Fruit fly (Drosophila melanogaster) S2 (cell line): Measurements from ENCODE around the gene CG9286.

Experiments used
- CG8478 ChIP-seq: fragments of >200 bp; optimal IDR thresholded peaks from 2 replicates; lab custom pipeline; 2018
- CTCF ChIP-seq, 2 experiments: fragments of >200 bp; optimal IDR thresholded peaks; 2 replicates each; lab custom pipeline; 2018

Gene CG9286

DNA sequence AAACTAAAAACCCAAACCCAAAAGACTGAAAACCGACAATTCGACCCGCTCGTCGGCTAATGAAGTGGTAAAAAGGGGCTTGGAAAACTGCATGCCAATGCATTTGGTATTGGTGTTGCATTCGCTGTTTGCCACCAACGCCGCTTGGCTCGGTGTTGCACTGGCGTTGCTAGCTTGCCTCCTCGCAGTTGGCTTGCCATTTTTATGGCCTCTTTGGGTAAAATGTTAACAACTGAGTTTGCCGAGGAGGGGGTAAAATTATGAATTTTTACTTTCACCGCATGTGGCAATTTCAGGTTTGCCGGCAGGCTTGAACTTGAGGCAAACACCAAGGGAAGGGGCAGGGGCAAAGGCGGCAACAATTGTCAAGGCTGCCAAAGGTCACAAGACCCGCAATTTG, 7.9 kb downstream of the CG9286 start:
- TF ChIP-seq CTCF (optimal IDR thresholded peaks at IDR 0.05; lab: Kevin White, UChicago) (no peak), CG8478 (no peak)

- TF ChIP-seq CTCF (optimal IDR thresholded peaks at IDR 0.05; lab: Kevin White, UChicago) (no peak), CG8478 (no peak)
These were observed 9.0 kb downstream of the CG9286 start for dm6 chr3R:13789617-13790277.

DNA sequence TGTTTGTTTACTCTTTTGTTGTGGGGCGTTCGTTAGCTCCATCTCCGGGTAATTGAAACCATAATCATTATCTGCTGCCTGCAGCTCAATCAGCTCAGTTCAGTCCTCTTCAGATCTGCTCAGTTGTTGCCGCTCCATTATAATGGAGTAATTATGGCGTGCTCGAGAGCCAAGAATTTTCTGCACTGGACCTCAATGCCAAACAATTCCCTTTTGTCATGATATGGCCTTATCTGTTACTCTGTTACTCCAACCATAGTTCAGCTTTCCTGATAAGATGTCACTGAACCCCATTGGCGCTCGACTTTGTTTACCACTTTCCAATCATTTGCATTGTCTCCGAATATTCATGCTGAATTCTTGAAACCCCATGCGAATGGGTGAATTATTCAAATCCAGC, 10.1 kb downstream of the CG9286 start:
- TF ChIP-seq CG8478 = no peak

DNA sequence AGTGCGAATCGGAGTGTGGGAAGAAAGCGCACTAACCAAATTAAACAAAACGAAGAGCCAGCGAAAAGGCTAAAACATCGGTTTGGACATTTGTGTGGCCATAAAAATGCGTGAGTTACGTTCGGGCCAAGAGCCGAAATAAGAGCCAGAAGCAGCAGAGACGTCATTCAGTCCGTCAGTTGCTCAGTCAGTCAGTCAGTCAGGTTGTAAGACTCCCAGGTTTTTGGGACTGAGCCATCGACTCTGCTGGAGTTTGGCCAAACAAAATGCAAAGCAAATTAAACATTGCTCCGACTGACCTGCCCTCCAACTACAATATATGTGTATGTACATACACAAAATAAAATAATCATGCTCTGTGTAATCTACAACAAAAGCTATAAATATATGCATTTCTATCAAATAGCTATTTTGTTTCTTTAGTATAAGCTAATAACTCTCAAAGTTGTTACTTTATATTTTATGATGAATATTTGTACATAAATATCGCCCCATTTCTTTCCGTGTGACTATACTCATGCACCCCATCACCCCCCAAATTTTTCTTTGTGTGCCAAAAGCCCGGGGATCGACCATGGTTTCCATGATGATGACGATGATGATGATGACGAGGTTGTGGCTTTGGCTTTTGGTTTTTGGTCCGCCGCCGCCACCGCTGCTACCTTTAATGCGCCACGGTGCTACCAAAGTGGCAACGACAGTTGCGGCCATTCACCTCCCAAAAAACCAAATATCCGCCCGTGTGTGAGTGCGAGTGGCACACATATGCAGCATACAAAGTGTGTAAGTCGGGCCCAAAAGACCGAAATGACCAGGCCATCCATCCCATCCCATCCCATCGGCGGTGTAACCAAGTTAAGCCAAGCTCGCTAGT, 12.6 kb downstream of the CG9286 start:
- no peak for TF ChIP-seq CG8478
- TF ChIP-seq CTCF (optimal IDR thresholded peaks at IDR 0.05; lab: Kevin White, UChicago) = no peak

DNA sequence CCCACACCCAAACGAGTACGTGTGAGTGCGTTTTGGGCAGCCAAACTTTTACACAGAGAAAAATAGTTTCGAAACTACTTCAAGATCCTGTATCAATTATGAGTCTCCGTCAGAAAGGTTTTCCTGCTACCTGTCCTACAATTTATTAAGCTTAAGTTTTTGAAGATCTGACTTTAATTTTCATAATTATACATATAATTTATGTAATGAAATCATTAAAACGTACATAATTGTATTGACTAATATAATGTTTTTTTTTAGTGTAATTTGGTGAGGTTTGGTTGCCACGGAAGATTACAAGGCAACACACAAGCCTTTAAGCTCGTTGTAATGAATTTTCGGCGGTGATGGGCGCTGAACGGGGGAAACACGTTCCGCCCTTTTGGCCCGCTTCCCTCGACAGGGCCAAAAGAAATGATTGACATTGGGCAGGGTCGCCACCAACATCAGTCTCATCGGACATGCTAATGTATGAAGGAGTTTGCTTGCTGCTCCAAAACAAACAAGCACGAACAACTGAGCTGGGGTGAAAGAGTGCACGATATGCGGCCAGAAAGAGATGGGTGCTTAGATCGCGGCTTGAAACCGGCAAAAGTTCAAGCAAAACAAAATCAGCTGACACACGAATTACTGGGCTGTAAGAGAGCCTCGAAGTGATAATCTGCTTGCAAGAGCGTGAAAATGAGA, 13.4 kb downstream of the CG9286 start:
- no peak for TF ChIP-seq CG8478
- TF ChIP-seq CTCF (optimal IDR thresholded peaks at IDR 0.05; lab: Kevin White, UChicago) = no peak

DNA sequence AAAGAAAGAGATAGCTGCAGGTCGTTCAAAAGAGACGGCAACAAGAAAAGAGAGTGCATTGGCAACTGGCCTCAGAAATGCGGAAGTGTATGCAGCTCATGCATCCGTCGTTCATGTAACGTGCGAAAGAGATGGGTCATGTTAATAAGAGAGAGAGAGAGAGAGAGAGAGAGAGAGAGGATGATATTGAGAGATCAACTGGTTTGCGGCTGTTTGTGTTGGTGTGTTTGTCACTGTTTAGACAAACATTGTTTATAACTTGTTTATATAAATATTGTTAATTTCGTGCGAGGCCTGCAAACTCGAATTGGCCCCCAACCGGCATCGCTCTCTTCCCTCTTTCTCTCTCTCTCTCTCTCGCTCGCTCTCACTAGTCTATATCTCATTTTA, 13.9 kb downstream of the CG9286 start:
- TF ChIP-seq CG8478 (no peak), CTCF (optimal IDR thresholded peaks at IDR 0.05; lab: Kevin White, UChicago) (no peak)

DNA sequence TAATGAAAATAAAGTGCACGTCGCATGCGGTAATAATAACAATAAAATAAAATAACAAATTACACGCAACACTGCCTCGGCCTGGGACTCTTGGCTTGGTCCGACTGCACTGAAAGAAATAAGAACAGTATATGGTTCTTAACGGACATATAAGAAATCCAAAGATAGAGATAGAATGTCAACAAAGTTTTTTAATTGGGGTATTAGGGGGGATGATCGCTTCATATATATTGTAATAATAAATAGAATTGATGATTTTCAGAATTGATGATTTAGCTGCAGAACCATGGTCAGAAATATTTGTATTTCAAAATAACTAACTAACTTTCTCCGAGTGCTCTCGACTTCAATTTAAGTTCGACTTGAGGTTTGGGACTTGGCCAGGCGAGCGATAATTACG, 15.3 kb downstream of the CG9286 start:
- no peak for TF ChIP-seq CTCF (optimal IDR thresholded peaks at IDR 0.05; lab: Kevin White, UChicago)
- no peak for TF ChIP-seq CG8478

DNA sequence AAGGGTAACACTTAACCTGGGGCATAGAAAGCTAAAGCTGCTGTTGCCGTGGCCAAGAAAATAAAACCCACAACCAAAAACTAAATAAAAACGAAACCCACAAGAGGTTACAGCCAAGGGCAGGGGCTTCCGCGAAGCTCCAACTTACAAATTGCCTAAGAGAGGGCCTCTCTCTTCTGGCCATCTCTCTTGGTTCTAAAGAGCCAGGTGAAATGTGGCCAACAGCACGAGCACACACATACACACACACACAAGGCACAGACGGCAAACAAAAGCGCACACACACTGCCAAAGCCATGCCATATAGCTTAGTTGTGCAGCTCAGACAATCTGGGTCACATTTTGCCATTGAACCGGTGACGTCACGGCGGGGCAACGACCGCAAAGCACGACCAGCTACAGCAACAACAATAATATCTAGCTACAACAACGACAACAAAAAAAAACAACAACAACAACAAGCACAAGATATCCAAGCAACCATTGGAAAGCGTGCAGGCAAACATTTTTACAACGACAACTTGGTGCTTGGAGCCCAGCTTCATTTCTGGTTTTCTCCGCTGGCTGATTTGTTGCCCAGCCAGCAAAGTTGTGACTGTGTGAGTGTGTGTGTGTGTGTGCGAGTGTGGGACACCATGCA, 16.0 kb downstream of the CG9286 start:
- no peak for TF ChIP-seq CG8478
- no peak for TF ChIP-seq CTCF (optimal IDR thresholded peaks at IDR 0.05; lab: Kevin White, UChicago)

DNA sequence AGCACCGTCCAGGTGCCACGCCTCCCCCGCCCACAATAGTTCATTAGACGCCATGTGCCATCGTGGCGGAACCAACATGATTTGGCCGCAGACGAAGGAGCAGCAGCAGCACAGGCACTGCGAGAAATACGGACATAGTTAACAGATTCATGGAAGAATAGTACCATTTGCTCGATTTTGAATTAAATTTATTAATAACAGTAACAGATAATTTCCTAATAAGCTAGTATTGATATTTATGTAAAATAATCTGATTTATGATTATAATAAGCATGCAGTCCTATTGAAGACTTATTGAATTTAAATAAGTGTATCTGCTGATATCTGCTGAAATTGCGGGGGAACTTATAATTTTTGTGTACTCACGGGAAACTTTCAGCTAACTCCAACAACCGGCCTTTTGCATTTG, 16.5 kb downstream of the CG9286 start:
- TF ChIP-seq CTCF (optimal IDR thresholded peaks at IDR 0.05; lab: Kevin White, UChicago) = no peak

DNA sequence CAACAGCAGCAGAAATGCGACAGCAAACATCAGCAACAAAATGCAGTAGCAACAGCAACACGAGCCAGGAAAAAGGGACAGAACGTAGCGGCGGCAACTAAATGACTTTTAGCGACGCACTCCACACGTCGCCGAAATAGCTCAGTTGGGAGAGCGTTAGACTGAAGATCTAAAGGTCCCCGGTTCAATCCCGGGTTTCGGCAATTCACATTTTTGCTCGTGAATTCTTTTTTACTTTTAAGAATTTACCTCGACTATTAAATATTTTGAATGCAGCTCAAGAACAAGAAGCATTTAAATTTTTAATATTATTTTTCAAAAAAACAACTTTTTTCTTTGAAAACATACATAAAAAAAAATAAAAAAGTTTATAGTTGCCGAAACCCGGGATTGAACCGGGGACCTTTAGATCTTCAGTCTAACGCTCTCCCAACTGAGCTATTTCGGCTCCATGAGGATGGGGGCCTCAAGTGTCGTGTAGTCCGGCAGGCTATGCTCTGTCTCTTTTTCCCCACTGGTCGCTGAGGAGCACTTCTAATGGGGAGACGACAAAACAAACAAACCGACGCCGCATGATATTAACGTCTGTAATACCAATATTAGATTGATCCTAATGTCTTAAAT, 17.2 kb downstream of the CG9286 start:
- no peak for TF ChIP-seq CG8478
- no peak for TF ChIP-seq CTCF (optimal IDR thresholded peaks at IDR 0.05; lab: Kevin White, UChicago)

- TF ChIP-seq CTCF (optimal IDR thresholded peaks at IDR 0.05; lab: Kevin White, UChicago) = no peak
- no peak for TF ChIP-seq CG8478
These were observed 19.0 kb downstream of the CG9286 start for dm6 chr3R:13799567-13800429.

DNA sequence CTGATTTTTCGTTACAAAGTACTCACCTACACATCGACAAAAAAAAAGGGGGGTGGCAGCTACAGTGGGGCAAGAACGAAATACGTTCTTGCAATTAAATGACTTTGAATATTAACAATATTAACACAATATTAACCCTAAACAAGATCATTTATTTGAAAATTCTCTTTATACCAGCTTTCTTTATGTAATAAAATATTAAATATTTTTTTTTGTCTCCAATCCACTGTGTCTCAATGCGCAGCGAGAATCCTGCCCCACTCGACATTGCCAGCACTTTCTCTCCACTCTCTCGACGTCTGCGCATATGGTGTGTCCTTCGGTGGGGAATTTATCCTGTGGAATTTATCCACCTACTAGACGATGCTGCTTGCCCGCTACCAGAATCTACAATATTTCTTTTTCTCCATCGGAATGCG, 19.7 kb downstream of the CG9286 start:
- TF ChIP-seq CG8478 (no peak), CTCF (optimal IDR thresholded peaks at IDR 0.05; lab: Kevin White, UChicago) (no peak)

DNA sequence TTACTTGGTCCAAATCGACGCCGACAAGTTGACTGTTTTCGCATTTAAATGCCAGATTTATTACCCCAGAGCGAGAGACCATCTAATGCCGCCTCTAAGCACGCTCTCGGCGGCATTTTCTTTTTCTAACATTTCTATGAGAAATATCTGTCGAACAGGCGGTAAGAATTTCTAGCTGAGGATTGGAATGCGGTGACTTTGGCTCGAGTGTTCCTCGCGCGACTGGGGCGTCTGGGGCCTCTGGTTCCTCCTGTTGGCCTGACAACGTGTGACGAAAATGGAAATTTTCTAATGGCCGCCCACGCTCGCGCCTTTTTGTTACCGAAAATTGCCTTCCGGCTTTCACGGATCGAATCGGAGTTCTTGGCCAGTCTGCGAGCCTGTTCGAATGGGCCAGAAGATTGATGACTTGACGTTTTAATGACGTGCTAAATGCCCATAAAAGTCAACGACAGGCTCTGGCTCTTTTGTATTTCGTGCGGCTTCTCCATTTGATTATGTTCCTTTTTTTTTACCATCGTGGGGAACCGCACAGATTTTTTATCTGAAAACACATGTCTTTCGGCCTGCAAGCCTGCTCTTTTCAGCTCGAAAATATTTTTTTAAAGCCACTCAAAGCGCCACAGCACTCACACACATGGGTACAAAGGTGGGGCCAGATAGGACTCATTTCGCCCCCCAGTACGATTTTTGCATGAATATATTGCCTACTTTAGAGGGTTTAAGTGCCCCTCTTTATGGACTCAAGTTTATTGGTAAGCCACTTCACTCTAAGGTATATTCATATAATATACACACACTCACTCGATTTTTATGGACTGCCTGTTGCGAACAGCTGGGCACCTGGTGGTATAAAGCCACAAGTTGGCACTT, 20.7 kb downstream of the CG9286 start:
- TF ChIP-seq CTCF (optimal IDR thresholded peaks at IDR 0.05; lab: Kevin White, UChicago) (no peak), CG8478 (no peak)
